Fruit fly (Drosophila melanogaster) whole organism, embryonic: Measurements from ENCODE around the gene prd.

Experiments
- Abd-B ChIP-seq: fragments of 200-800 bp; sonication (Bioruptor generic); optimal IDR thresholded peaks from 2 replicates; lab custom pipeline; 2018; ENCODE audit warnings: missing biosample characterization, mild to moderate bottlenecking, missing genetic modification characterization, moderate library complexity
- Ada2b ChIP-seq: fragments of 200-800 bp; sonication (Bioruptor generic); IDR thresholded peaks from 2 replicates; pipeline ENCODE4 v1.3.6; 2022; ENCODE audit warnings: missing biosample characterization, missing genetic modification characterization
- Bdp1 ChIP-seq: fragments of 200-800 bp; sonication (Bioruptor generic); optimal IDR thresholded peaks from 3 replicates; lab custom pipeline; 2016; ENCODE audit warnings: missing biosample characterization, missing genetic modification characterization
- Blimp-1 ChIP-seq: fragments of 200-800 bp; sonication (Bioruptor generic); optimal IDR thresholded peaks from 3 replicates; lab custom pipeline; 2018; ENCODE audit warnings: missing biosample characterization, missing genetic modification characterization, mild to moderate bottlenecking, moderate library complexity, missing genetic modification reagents
- BtbVII ChIP-seq: fragments of 200-800 bp; sonication (Bioruptor generic); optimal IDR thresholded peaks from 3 replicates; lab custom pipeline; 2017; ENCODE audit warnings: missing biosample characterization, mild to moderate bottlenecking, missing genetic modification characterization
- CG10267 ChIP-seq: fragments of 200-800 bp; sonication (Bioruptor generic); optimal IDR thresholded peaks from 2 replicates; lab custom pipeline; 2018; ENCODE audit warnings: missing biosample characterization, mild to moderate bottlenecking, missing genetic modification characterization, moderate library complexity
- CG10959 ChIP-seq: fragments of 200-800 bp; sonication (Bioruptor generic); IDR thresholded peaks from 2 replicates; pipeline ENCODE4 v1.3.6; 2022; ENCODE audit warnings: missing biosample characterization, missing genetic modification characterization
- CG10979 ChIP-seq: fragments of 200-800 bp; sonication (Bioruptor generic); optimal IDR thresholded peaks from 2 replicates; lab custom pipeline; 2018; ENCODE audit warnings: missing biosample characterization, mild to moderate bottlenecking, missing genetic modification characterization, moderate library complexity
- CG11504 ChIP-seq: fragments of 200-800 bp; sonication (Bioruptor generic); optimal IDR thresholded peaks from 3 replicates; lab custom pipeline; 2019; ENCODE audit warnings: missing biosample characterization, mild to moderate bottlenecking, missing genetic modification characterization, moderate library complexity
- CG11695 ChIP-seq: fragments of 200-800 bp; sonication (Bioruptor generic); IDR thresholded peaks from 3 replicates; pipeline ENCODE4 v1.3.6; 2022; ENCODE audit warnings: missing biosample characterization, missing genetic modification characterization
- CG11723 ChIP-seq: fragments of 200-800 bp; sonication (Bioruptor generic); optimal IDR thresholded peaks from 2 replicates; lab custom pipeline; 2017; ENCODE audit warnings: missing biosample characterization, mild to moderate bottlenecking, missing genetic modification characterization
- CG12659 ChIP-seq: fragments of 200-800 bp; sonication (Bioruptor generic); optimal IDR thresholded peaks from 3 replicates; lab custom pipeline; 2017; ENCODE audit warnings: mild to moderate bottlenecking, missing biosample characterization, missing genetic modification reagents, missing genetic modification characterization
- CG14710 ChIP-seq: fragments of 200-800 bp; sonication (Bioruptor generic); optimal IDR thresholded peaks from 3 replicates; lab custom pipeline; 2019; ENCODE audit warnings: missing biosample characterization, mild to moderate bottlenecking, missing genetic modification characterization, moderate library complexity
- CG17361 ChIP-seq: fragments of 200-800 bp; sonication (Bioruptor generic); IDR thresholded peaks from 3 replicates; pipeline ENCODE4 v1.3.6; 2022; ENCODE audit warnings: missing biosample characterization, missing genetic modification characterization
- CG17829 ChIP-seq: fragments of 200-800 bp; optimal IDR thresholded peaks from 2 replicates; lab custom pipeline; 2019; ENCODE audit warnings: missing biosample characterization, mild to moderate bottlenecking, missing genetic modification characterization, moderate library complexity
- CG18262 ChIP-seq: fragments of 200-800 bp; optimal IDR thresholded peaks from 3 replicates; lab custom pipeline; 2019; ENCODE audit warnings: missing biosample characterization, mild to moderate bottlenecking, missing genetic modification characterization, moderate library complexity
- CG2129 ChIP-seq: fragments of 200-800 bp; sonication (Bioruptor generic); IDR thresholded peaks from 2 replicates; pipeline ENCODE4 v1.3.6; 2022; ENCODE audit warnings: missing biosample characterization, missing genetic modification characterization; ENCODE audit not compliant: partially characterized antibody
- CG2202 ChIP-seq: fragments of 200-800 bp; sonication (Bioruptor generic); optimal IDR thresholded peaks from 2 replicates; lab custom pipeline; 2018; ENCODE audit warnings: missing biosample characterization, mild to moderate bottlenecking, missing genetic modification characterization
- CG2712 ChIP-seq: fragments of 200-800 bp; optimal IDR thresholded peaks from 3 replicates; lab custom pipeline; 2019; ENCODE audit warnings: missing biosample characterization, mild to moderate bottlenecking, missing genetic modification characterization, moderate library complexity
- CG31441 ChIP-seq: fragments of 200-800 bp; sonication (Bioruptor generic); IDR thresholded peaks from 2 replicates; pipeline ENCODE4 v1.3.6; 2022; ENCODE audit warnings: missing biosample characterization, missing genetic modification characterization
- CG4424 ChIP-seq: fragments of 200-800 bp; sonication (Bioruptor generic); optimal IDR thresholded peaks from 3 replicates; lab custom pipeline; 2016; ENCODE audit warnings: missing biosample characterization, missing genetic modification characterization
- CG5180 ChIP-seq: fragments of 200-800 bp; sonication (Bioruptor generic); optimal IDR thresholded peaks from 3 replicates; lab custom pipeline; 2017; ENCODE audit warnings: missing biosample characterization, missing genetic modification characterization, mild to moderate bottlenecking, moderate library complexity, missing genetic modification reagents
- CG5953 ChIP-seq: fragments of 200-800 bp; sonication (Bioruptor generic); IDR thresholded peaks from 2 replicates; pipeline ENCODE4 v1.3.6; 2022; ENCODE audit warnings: missing biosample characterization, missing genetic modification characterization
- CG6689 ChIP-seq: fragments of 200-800 bp; sonication (Bioruptor generic); IDR thresholded peaks from 2 replicates; pipeline ENCODE4 v1.3.6; 2022; ENCODE audit warnings: missing biosample characterization, missing genetic modification characterization
- CG7786 ChIP-seq: fragments of 200-800 bp; sonication (Bioruptor generic); optimal IDR thresholded peaks from 2 replicates; lab custom pipeline; 2016; ENCODE audit warnings: missing biosample characterization, missing genetic modification characterization
- CG8388 ChIP-seq: fragments of 200-800 bp; sonication (Bioruptor generic); optimal IDR thresholded peaks from 2 replicates; lab custom pipeline; 2019; ENCODE audit warnings: missing biosample characterization, mild to moderate bottlenecking, missing genetic modification characterization, moderate library complexity
- CG9437 ChIP-seq: fragments of 200-800 bp; sonication (Bioruptor generic); optimal IDR thresholded peaks from 2 replicates; lab custom pipeline; 2018; ENCODE audit warnings: missing biosample characterization, mild to moderate bottlenecking, missing genetic modification characterization
- H15 ChIP-seq: fragments of 200-800 bp; sonication (Bioruptor generic); IDR thresholded peaks from 3 replicates; pipeline ENCODE4 v1.3.6; 2022; ENCODE audit warnings: missing biosample characterization, missing genetic modification characterization
- Med ChIP-seq: fragments of 200-800 bp; sonication (Bioruptor generic); peaks from one replicate; lab custom pipeline; 2016; ENCODE audit warnings: missing biosample characterization, missing genetic modification characterization, mild to moderate bottlenecking, inconsistent platforms, moderate library complexity
- bsh ChIP-seq, 2 experiments: fragments of 200-800 bp; sonication (Bioruptor generic); optimal IDR thresholded peaks; 2 replicates each; lab custom pipeline; 2017 to 2018; ENCODE audit warnings: mild to moderate bottlenecking in 2 of 2, missing biosample characterization in 2 of 2, missing genetic modification characterization in 2 of 2, moderate library complexity in 1 of 2
- crc ChIP-seq: fragments of 200-800 bp; sonication (Bioruptor generic); optimal IDR thresholded peaks from 2 replicates; lab custom pipeline; 2016; ENCODE audit warnings: missing biosample characterization, missing genetic modification characterization
- cwo ChIP-seq: fragments of 200-800 bp; sonication (Bioruptor generic); optimal IDR thresholded peaks from 3 replicates; lab custom pipeline; 2017; ENCODE audit warnings: missing biosample characterization, missing genetic modification characterization, mild to moderate bottlenecking, moderate library complexity, missing genetic modification reagents
- dati ChIP-seq: fragments of 200-800 bp; sonication (Bioruptor generic); IDR thresholded peaks from 2 replicates; pipeline ENCODE4 v1.3.6; 2022; ENCODE audit warnings: missing biosample characterization, missing genetic modification characterization
- dmrt11E ChIP-seq: fragments of 200-800 bp; sonication (Bioruptor generic); optimal IDR thresholded peaks from 3 replicates; lab custom pipeline; 2018; ENCODE audit warnings: missing biosample characterization, mild to moderate bottlenecking, missing genetic modification characterization, moderate library complexity
- fu2 ChIP-seq: fragments of 200-800 bp; sonication (Bioruptor generic); optimal IDR thresholded peaks from 2 replicates; lab custom pipeline; 2016; ENCODE audit warnings: missing biosample characterization, missing genetic modification characterization
- gcm ChIP-seq: fragments of 200-800 bp; sonication (Bioruptor generic); optimal IDR thresholded peaks from 2 replicates; lab custom pipeline; 2019; ENCODE audit warnings: missing biosample characterization, mild to moderate bottlenecking, missing genetic modification characterization, moderate library complexity
- gem ChIP-seq: fragments of 200-800 bp; sonication (Bioruptor generic); optimal IDR thresholded peaks from 2 replicates; lab custom pipeline; 2019; ENCODE audit warnings: missing biosample characterization, mild to moderate bottlenecking, missing genetic modification characterization, moderate library complexity
- kni ChIP-seq: fragments of 200-800 bp; sonication (Bioruptor generic); optimal IDR thresholded peaks from 3 replicates; lab custom pipeline; 2017; ENCODE audit warnings: mild to moderate bottlenecking, missing biosample characterization, missing genetic modification reagents, missing genetic modification characterization
- lola ChIP-seq, 3 experiments: fragments of >200 bp in 2 of 3; fragments of 200-800 bp in 1 of 3; sonication (Bioruptor generic) in 1 of 3; optimal IDR thresholded peaks; 2 replicates each; lab custom pipeline; 2017 to 2019; ENCODE audit warnings: missing biosample characterization in 3 of 3, missing genetic modification characterization in 3 of 3, mild to moderate bottlenecking in 1 of 3, moderate library complexity in 1 of 3
- nerfin-2 ChIP-seq: fragments of 200-800 bp; sonication (Bioruptor generic); IDR thresholded peaks from 2 replicates; pipeline ENCODE4 v1.3.6; 2022; ENCODE audit warnings: missing biosample characterization, missing genetic modification characterization; ENCODE audit not compliant: partially characterized antibody
- nmo ChIP-seq: fragments of 200-800 bp; sonication (Bioruptor generic); optimal IDR thresholded peaks from 2 replicates; lab custom pipeline; 2018; ENCODE audit warnings: missing biosample characterization, mild to moderate bottlenecking, missing genetic modification characterization, moderate library complexity
- phol ChIP-seq: fragments of 200-800 bp; sonication (Bioruptor generic); optimal IDR thresholded peaks from 3 replicates; lab custom pipeline; 2018; ENCODE audit warnings: missing biosample characterization, mild to moderate bottlenecking, missing genetic modification characterization, moderate library complexity
- pros ChIP-seq: fragments of 200-800 bp; sonication (Bioruptor generic); optimal IDR thresholded peaks from 3 replicates; lab custom pipeline; 2019; ENCODE audit warnings: missing biosample characterization, mild to moderate bottlenecking, missing genetic modification characterization, moderate library complexity
- sens ChIP-seq: fragments of 200-800 bp; sonication (Bioruptor generic); peaks from one replicate; lab custom pipeline; 2016; ENCODE audit warnings: missing biosample characterization, missing genetic modification characterization
- trem ChIP-seq: fragments of 200-800 bp; optimal IDR thresholded peaks from 3 replicates; lab custom pipeline; 2019; ENCODE audit warnings: missing biosample characterization, mild to moderate bottlenecking, missing genetic modification characterization, moderate library complexity
- z ChIP-seq: fragments of 200-800 bp; sonication (Bioruptor generic); IDR thresholded peaks from 3 replicates; pipeline ENCODE4 v1.3.6; 2022; ENCODE audit warnings: missing biosample characterization, missing genetic modification characterization

Gene prd

DNA sequence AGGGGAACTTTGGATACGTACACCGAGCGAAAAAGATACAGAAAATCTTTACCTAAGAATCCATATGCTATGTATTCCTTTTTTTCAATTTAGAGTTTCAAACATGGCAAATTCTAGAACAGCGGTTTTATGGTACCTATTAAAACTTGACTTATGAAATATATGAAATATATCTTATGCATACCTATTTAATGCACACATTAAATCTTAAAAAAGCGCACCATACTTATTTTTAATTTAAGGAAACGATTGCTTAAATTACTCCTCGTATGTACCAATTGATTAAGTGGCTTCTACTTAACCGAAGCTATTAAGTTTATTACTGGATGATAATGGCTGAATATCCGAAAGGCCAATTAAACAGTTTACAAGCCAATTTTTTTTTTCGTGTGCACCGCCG is 34.4 kb upstream of the prd start:
- TF ChIP-seq cwo (no peak), CG17361 (GFP tag; lab: Robert Waterston, UW) (0 out of 3 replicates have a peak, but pooled peaks have one; percentile 42), nmo (GFP tag; lab: Kevin White, UChicago) (peak; percentile 6), CG12659 (GFP tag; lab: Kevin White, UChicago) (no peak), CG4424 (GFP tag; lab: Kevin White, UChicago) (peak; percentile 7), CG11504 (tag; lab: Kevin White, UChicago) (peak; percentile 49), CG5180 (GFP tag; lab: Kevin White, UChicago) (peak; percentile 79), Med (no peak), lola (GFP tag; optimal IDR thresholded peaks at IDR 0.05; lab: Kevin White, UChicago) (peak in 1 of 3 experiments; percentile 17), sens (GFP tag; lab: Kevin White, UChicago) (peak; percentile 85)

DNA sequence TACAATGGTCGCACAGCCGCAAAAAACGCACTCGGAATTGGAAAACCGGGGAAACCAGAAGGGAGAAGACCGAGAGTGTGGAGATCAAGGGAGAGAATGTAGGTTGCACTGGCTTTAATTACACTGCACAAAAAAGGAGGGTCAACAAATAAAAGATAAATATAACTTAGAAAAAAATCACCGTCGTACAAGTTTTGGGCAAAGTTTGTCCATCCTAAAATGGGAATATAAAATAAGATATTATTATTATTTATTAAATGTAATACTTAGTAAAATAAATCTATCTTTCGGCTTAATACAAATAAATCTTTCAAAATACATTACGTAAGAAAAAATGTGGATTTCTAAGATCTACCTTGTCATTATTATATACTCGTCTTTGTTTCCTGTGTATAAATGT is 30.2 kb upstream of the prd start:
- TF ChIP-seq z = no peak
- TF ChIP-seq CG17829 (tag; lab: Kevin White, UChicago) = peak; percentile 13
- TF ChIP-seq CG5953 (GFP tag; lab: Robert Waterston, UW) = no peak
- no peak for TF ChIP-seq BtbVII (GFP tag; lab: Kevin White, UChicago)
- no peak for TF ChIP-seq fu2 (GFP tag; lab: Kevin White, UChicago)
- TF ChIP-seq CG5180 (GFP tag; lab: Kevin White, UChicago) = no peak
- TF ChIP-seq Ada2b (GFP tag; lab: Robert Waterston, UW) = no peak
- no peak for TF ChIP-seq CG6689 (GFP tag; lab: Robert Waterston, UW)
- TF ChIP-seq CG8388 (GFP tag; lab: Kevin White, UChicago) = peak; percentile 0
- TF ChIP-seq CG18262 = peak; percentile 58
- TF ChIP-seq CG10267 = peak; percentile 25
- TF ChIP-seq bsh (GFP tag; optimal IDR thresholded peaks at IDR 0.05; lab: Kevin White, UChicago) = peak in 1 of 2 experiments; percentile 12
- TF ChIP-seq Abd-B = peak; percentile 0
- peak; percentile 36; the same call in 1 of the 3 replicates for TF ChIP-seq CG17361 (GFP tag; lab: Robert Waterston, UW)
- TF ChIP-seq CG31441 (GFP tag; lab: Robert Waterston, UW) = 0 out of 2 replicates have a peak, but pooled peaks have one; percentile 31
- peak; percentile 29 for TF ChIP-seq gem (tag; lab: Kevin White, UChicago)
- no peak for TF ChIP-seq Bdp1 (GFP tag; lab: Kevin White, UChicago)
- peak in 1 of 3 experiments; percentile 31 for TF ChIP-seq lola (GFP tag; optimal IDR thresholded peaks at IDR 0.05; lab: Kevin White, UChicago)
- no peak for TF ChIP-seq kni (GFP tag; lab: Kevin White, UChicago)
- no peak for TF ChIP-seq crc (GFP tag; lab: Kevin White, UChicago)
- TF ChIP-seq CG11695 = no peak
- no peak for TF ChIP-seq CG2202 (tag; lab: Kevin White, UChicago)
- TF ChIP-seq CG11723 (GFP tag; lab: Kevin White, UChicago) = no peak
- no peak for TF ChIP-seq pros
- peak; percentile 21 for TF ChIP-seq nmo (GFP tag; lab: Kevin White, UChicago)
- no peak for TF ChIP-seq CG10959 (GFP tag; lab: Robert Waterston, UW)
- TF ChIP-seq dati (GFP tag; lab: Robert Waterston, UW) = no peak
- TF ChIP-seq H15 (GFP tag; lab: Robert Waterston, UW) = no peak
- peak; percentile 44 for TF ChIP-seq phol
- peak; percentile 56 for TF ChIP-seq CG10979 (tag; lab: Kevin White, UChicago)
- TF ChIP-seq trem (tag; lab: Kevin White, UChicago) = peak; percentile 2
- TF ChIP-seq dmrt11E (tag; lab: Kevin White, UChicago) = peak; percentile 8
- no peak for TF ChIP-seq CG7786
- TF ChIP-seq CG11504 (tag; lab: Kevin White, UChicago) = peak; percentile 16
- TF ChIP-seq CG14710 (tag; lab: Kevin White, UChicago) = peak; percentile 33
- no peak for TF ChIP-seq CG9437 (GFP tag; lab: Kevin White, UChicago)
- TF ChIP-seq CG2129 (GFP tag; lab: Robert Waterston, UW) = no peak
- TF ChIP-seq nerfin-2 (GFP tag; lab: Robert Waterston, UW) = no peak
- TF ChIP-seq Blimp-1 (GFP tag; lab: Kevin White, UChicago) = peak; percentile 37
- TF ChIP-seq gcm = no peak
- peak; percentile 61 for TF ChIP-seq CG2712 (tag; lab: Kevin White, UChicago)
